Worm (Caenorhabditis elegans): ENCODE results near the gene ZK617.26.

DNA sequence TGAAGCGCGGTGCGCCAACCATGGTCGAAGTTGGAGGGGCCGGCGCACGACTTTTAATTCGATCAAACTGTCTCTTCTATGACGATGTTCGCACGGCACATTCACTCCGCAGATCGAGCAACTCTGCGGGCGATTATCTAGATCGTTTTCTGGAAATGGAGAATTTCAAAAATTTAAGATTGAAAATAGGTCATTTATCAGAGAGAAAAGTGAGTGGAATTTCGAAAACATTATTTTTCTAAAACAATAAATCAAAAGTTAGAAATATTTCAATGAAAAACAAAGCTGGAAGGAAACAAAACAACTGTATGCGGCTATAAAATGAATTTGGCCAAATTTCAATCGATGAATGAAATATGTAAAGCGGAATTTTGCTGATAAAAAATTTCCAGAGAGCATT, at the start of gene ZK617.26, which contains the start of gene unc-22:
- no peak for TF ChIP-seq him-1 (tag; optimal IDR thresholded peaks at IDR 0.05)
- TF ChIP-seq dao-5 (tag; optimal IDR thresholded peaks at IDR 0.05): no peak

Data from whole organism, L4/young adult.